Fruit fly (Drosophila melanogaster): ENCODE results near the gene PIG-P.

PIG-P gene

dm6 chr3R:26081380-26081991 lies 23.5 kb upstream of the PIG-P start (continued):
- TF ChIP-seq stwl (tag; optimal IDR thresholded peaks at IDR 0.05) (peak; percentile 30), Bdp1 (GFP tag; optimal IDR thresholded peaks at IDR 0.05) (peak; percentile 2), CG10979 (tag; optimal IDR thresholded peaks at IDR 0.05) (peak; percentile 79), grn (GFP tag; optimal IDR thresholded peaks at IDR 0.05) (no peak), Sox100B (GFP tag; optimal IDR thresholded peaks at IDR 0.05) (peak; percentile 56), seq (GFP tag; IDR thresholded peaks at IDR 0.05) (peak; percentile 55; the same call in 1 of the 2 replicates), CG3838 (GFP tag; optimal IDR thresholded peaks at IDR 0.05) (no peak), bowl (GFP tag; IDR thresholded peaks at IDR 0.05) (no peak), Atf6 (GFP tag; IDR thresholded peaks at IDR 0.05) (peak; percentile 35; the same call in 1 of the 2 replicates), H2.0 (GFP tag; IDR thresholded peaks at IDR 0.05) (peak; percentile 50), CG17802 (tag; optimal IDR thresholded peaks at IDR 0.05) (peak; percentile 8), Side (GFP tag; optimal IDR thresholded peaks at IDR 0.05) (no peak), NC2β (GFP tag; optimal IDR thresholded peaks at IDR 0.05) (no peak), odd (GFP tag; optimal IDR thresholded peaks at IDR 0.05) (peak; percentile 3), Xbp1 (GFP tag; optimal IDR thresholded peaks at IDR 0.05) (peak; percentile 47), Rfx (GFP tag; IDR thresholded peaks at IDR 0.05) (0 out of 2 replicates have a peak, but pooled peaks have one; percentile 14), CG3065 (GFP tag; optimal IDR thresholded peaks at IDR 0.05) (no peak), CG14014 (GFP tag; IDR thresholded peaks at IDR 0.05) (0 out of 2 replicates have a peak, but pooled peaks have one; percentile 44), tin (GFP tag; optimal IDR thresholded peaks at IDR 0.05) (peak; percentile 45), Ravus (GFP tag; IDR thresholded peaks at IDR 0.05) (no peak), chn (GFP tag; optimal IDR thresholded peaks at IDR 0.05) (peak; percentile 0), CG12769 (tag; optimal IDR thresholded peaks at IDR 0.05) (peak; percentile 2), CG6254 (GFP tag; optimal IDR thresholded peaks at IDR 0.05) (peak; percentile 73), CG3847 (GFP tag; IDR thresholded peaks at IDR 0.05) (peak; percentile 22; the same call in 1 of the 2 replicates), CG33557 (GFP tag; optimal IDR thresholded peaks at IDR 0.05) (peak; percentile 23), B-H2 (GFP tag; optimal IDR thresholded peaks at IDR 0.05) (no peak), Blimp-1 (GFP tag; optimal IDR thresholded peaks at IDR 0.05) (peak; percentile 75), CG2202 (tag; optimal IDR thresholded peaks at IDR 0.05) (peak; percentile 51), ara (GFP tag; IDR thresholded peaks at IDR 0.05) (peak; percentile 69), CG15696 (tag; optimal IDR thresholded peaks at IDR 0.05) (peak; percentile 42), CG16815 (GFP tag; optimal IDR thresholded peaks at IDR 0.05) (peak; percentile 45), sens-2 (GFP tag; IDR thresholded peaks at IDR 0.05) (no peak; the same call in 1 of the 2 replicates), bsh (GFP tag; optimal IDR thresholded peaks at IDR 0.05) (peak; percentile 31 to 84), zen2 (GFP tag; IDR thresholded peaks at IDR 0.05; ENCODE audit: partially characterized antibody) (no peak), Oli (tag; optimal IDR thresholded peaks at IDR 0.05) (peak; percentile 64), CG12942 (GFP tag; optimal IDR thresholded peaks at IDR 0.05) (peak; percentile 11), CG10274 (GFP tag; optimal IDR thresholded peaks at IDR 0.05) (no peak), NK7.1 (GFP tag; optimal IDR thresholded peaks at IDR 0.05) (no peak), CG9932 (GFP tag; IDR thresholded peaks at IDR 0.05) (no peak), CG14441 (GFP tag; IDR thresholded peaks at IDR 0.05) (peak; percentile 55), Hey (tag; optimal IDR thresholded peaks at IDR 0.05) (no peak), Drgx (GFP tag; IDR thresholded peaks at IDR 0.05) (0 out of 2 replicates have a peak, but pooled peaks have one; percentile 38), CG30403 (GFP tag; optimal IDR thresholded peaks at IDR 0.05) (peak; percentile 50), CG12219 (GFP tag; optimal IDR thresholded peaks at IDR 0.05) (peak; percentile 28), klu (GFP tag; IDR thresholded peaks at IDR 0.05) (no peak), ind (GFP tag; optimal IDR thresholded peaks at IDR 0.05) (peak; percentile 48), lbe (GFP tag; optimal IDR thresholded peaks at IDR 0.05) (peak; percentile 43), hkb (optimal IDR thresholded peaks at IDR 0.05) (no peak), hkb (GFP tag; IDR thresholded peaks at IDR 0.05) (no peak; the same call in 1 of the 2 replicates), Meics (GFP tag; optimal IDR thresholded peaks at IDR 0.05) (no peak)

All from whole organism, embryonic.